Worm (Caenorhabditis elegans): Measurements from ENCODE around the gene Y45F10C.4.

ce11 chrIV:13664090-13664489 lies at the start of gene Y45F10C.4:
- TF ChIP-seq ama-1 (optimal IDR thresholded peaks at IDR 0.05) (no peak), flt-1 (GFP tag; IDR thresholded peaks at IDR 0.05) (no peak)
